Worm (Caenorhabditis elegans) whole organism, early embryonic: ENCODE data around the gene srx-63.

Experiments used
- F13C5.2 ChIP-seq: sonication (generic microtip); optimal IDR thresholded peaks from 2 replicates; lab custom pipeline; 2017; ENCODE audit warnings: mild to moderate bottlenecking, missing genetic modification characterization, inconsistent platforms, missing compliant biosample characterization
- tbx-11 ChIP-seq: fragments of 200-800 bp; sonication (Bioruptor generic); IDR thresholded peaks from 2 replicates; pipeline ENCODE4 v1.3.6; 2022; ENCODE audit warnings: missing genetic modification characterization, missing compliant biosample characterization

ce11 chrV:3969664-3970063 is 38.2 kb downstream of the srx-63 start:
- TF ChIP-seq tbx-11 (GFP tag; lab: Robert Waterston, UW) (no peak), F13C5.2 (tag; lab: Kevin White, UChicago) (no peak)
